Fruit fly (Drosophila melanogaster): Measurements from ENCODE around the gene Uch.

Uch gene

dm6 chr2L:2236722-2237121 is 22.7 kb upstream of the Uch start, which contains the start of gene Sec24CD (continued):
- TF ChIP-seq CG8089 (GFP tag; optimal IDR thresholded peaks at IDR 0.05) (no peak), gcm (GFP tag; optimal IDR thresholded peaks at IDR 0.05) (no peak), CG9609 (GFP tag; optimal IDR thresholded peaks at IDR 0.05) (no peak), danr (GFP tag; IDR thresholded peaks at IDR 0.05) (no peak), GATAe (GFP tag; conservative IDR thresholded peaks at IDR 0.05) (no peak), schlank (tag; optimal IDR thresholded peaks at IDR 0.05) (no peak), CG11560 (tag; IDR thresholded peaks at IDR 0.05) (peak; percentile 98), Side (GFP tag; optimal IDR thresholded peaks at IDR 0.05) (no peak), insv (GFP tag; optimal IDR thresholded peaks at IDR 0.05) (no peak), Dip3 (GFP tag; optimal IDR thresholded peaks at IDR 0.05) (no peak), CG42726 (GFP tag; IDR thresholded peaks at IDR 0.05; ENCODE audit: partially characterized antibody) (peak; percentile 57; the same call in 1 of the 2 replicates), Nf-YC (tag; optimal IDR thresholded peaks at IDR 0.05) (no peak), lbe (GFP tag; optimal IDR thresholded peaks at IDR 0.05) (peak; percentile 46), ind (GFP tag; optimal IDR thresholded peaks at IDR 0.05) (no peak), vvl (GFP tag; IDR thresholded peaks at IDR 0.05) (peak; percentile 38; the same call in 1 of the 2 replicates), lmd (GFP tag; IDR thresholded peaks at IDR 0.05) (no peak), en (GFP tag; optimal IDR thresholded peaks at IDR 0.05) (no peak), luna (GFP tag; optimal IDR thresholded peaks at IDR 0.05) (no peak), cad (GFP tag; optimal IDR thresholded peaks at IDR 0.05) (no peak), Med (GFP tag) (peak; percentile 57), Stat92E (GFP tag; optimal IDR thresholded peaks at IDR 0.05) (peak in 1 of 3 experiments; percentile 79), CG11504 (tag; optimal IDR thresholded peaks at IDR 0.05) (no peak), CG13624 (GFP tag; optimal IDR thresholded peaks at IDR 0.05) (no peak), sisA (GFP tag; IDR thresholded peaks at IDR 0.05) (no peak), peb (GFP tag; IDR thresholded peaks at IDR 0.05) (no peak), nmo (GFP tag; optimal IDR thresholded peaks at IDR 0.05) (peak; percentile 22), CG6272 (GFP tag; IDR thresholded peaks at IDR 0.05) (no peak), gsb (GFP tag; IDR thresholded peaks at IDR 0.05) (no peak), CG12659 (GFP tag; optimal IDR thresholded peaks at IDR 0.05) (peak; percentile 73), CG30403 (GFP tag; optimal IDR thresholded peaks at IDR 0.05) (peak; percentile 16), MBD-R2 (GFP tag; IDR thresholded peaks at IDR 0.05) (peak; percentile 76), mld (GFP tag; IDR thresholded peaks at IDR 0.05; ENCODE audit: partially characterized antibody) (peak; percentile 94), Rfx (GFP tag; IDR thresholded peaks at IDR 0.05) (peak; percentile 26; the same call in 1 of the 2 replicates), CG6689 (GFP tag; IDR thresholded peaks at IDR 0.05) (peak; percentile 100), mirr (GFP tag; optimal IDR thresholded peaks at IDR 0.05) (no peak), Pdp1 (GFP tag; optimal IDR thresholded peaks at IDR 0.05) (no peak), NFAT (GFP tag; IDR thresholded peaks at IDR 0.05) (no peak), kay (GFP tag; optimal IDR thresholded peaks at IDR 0.05) (no peak), Xrp1 (GFP tag; IDR thresholded peaks at IDR 0.05) (no peak), onecut (GFP tag; IDR thresholded peaks at IDR 0.05) (peak; percentile 77), CG17568 (GFP tag; optimal IDR thresholded peaks at IDR 0.05) (no peak), Hand (GFP tag; optimal IDR thresholded peaks at IDR 0.05) (no peak), CG4424 (GFP tag; optimal IDR thresholded peaks at IDR 0.05) (no peak), CG9797 (GFP tag; optimal IDR thresholded peaks at IDR 0.05) (peak; percentile 35), CG13123 (GFP tag; optimal IDR thresholded peaks at IDR 0.05) (no peak), CG33557 (GFP tag; optimal IDR thresholded peaks at IDR 0.05) (peak; percentile 19), Ets97D (GFP tag; optimal IDR thresholded peaks at IDR 0.05) (no peak), CG11085 (GFP tag; IDR thresholded peaks at IDR 0.05) (no peak), ato (GFP tag; IDR thresholded peaks at IDR 0.05; ENCODE audit: partially characterized antibody) (peak; percentile 98), CG17912 (GFP tag; optimal IDR thresholded peaks at IDR 0.05) (peak; percentile 39), Abd-B (GFP tag; optimal IDR thresholded peaks at IDR 0.05) (no peak), eve (GFP tag; optimal IDR thresholded peaks at IDR 0.05) (no peak)
